Worm (Caenorhabditis elegans) whole organism, L1 larva: Measurements from ENCODE around the gene C26B2.7.

Source experiments
- C16A3.4 ChIP-seq: fragments of 150-350 bp; optimal IDR thresholded peaks from 2 replicates; lab custom pipeline; 2014; ENCODE audit warnings: missing biosample characterization, missing genetic modification characterization
- F16B12.6 ChIP-seq: fragments of 150-350 bp; optimal IDR thresholded peaks from 2 replicates; lab custom pipeline; 2014; ENCODE audit warnings: missing biosample characterization, missing genetic modification characterization
- Y116A8C.19 ChIP-seq: sonication (generic microtip); optimal IDR thresholded peaks from 2 replicates; lab custom pipeline; 2016; ENCODE audit warnings: missing compliant biosample characterization, missing genetic modification characterization, borderline replicate concordance
- ama-1 ChIP-seq: fragments of 150-350 bp; optimal IDR thresholded peaks from 2 replicates; lab custom pipeline; 2014
- blmp-1 ChIP-seq: fragments of 150-350 bp; optimal IDR thresholded peaks from 2 replicates; lab custom pipeline; 2014; ENCODE audit warnings: missing biosample characterization, missing genetic modification characterization
- ceh-90 ChIP-seq: sonication (generic microtip); optimal IDR thresholded peaks from 2 replicates; lab custom pipeline; 2016; ENCODE audit warnings: missing genetic modification characterization, missing compliant biosample characterization
- ces-1 ChIP-seq: fragments of 150-350 bp; optimal IDR thresholded peaks from 2 replicates; lab custom pipeline; 2014; ENCODE audit warnings: missing biosample characterization, missing genetic modification reagents, missing genetic modification characterization
- dsc-1 ChIP-seq: sonication (generic microtip); optimal IDR thresholded peaks from 2 replicates; lab custom pipeline; 2016; ENCODE audit warnings: mild to moderate bottlenecking, missing genetic modification characterization, missing compliant biosample characterization
- efl-3 ChIP-seq: fragments of 200-800 bp; sonication (Bioruptor generic); optimal IDR thresholded peaks from 2 replicates; lab custom pipeline; 2018; ENCODE audit warnings: mild to moderate bottlenecking, missing genetic modification characterization, missing compliant biosample characterization
- egl-13 ChIP-seq: sonication (generic microtip); optimal IDR thresholded peaks from 2 replicates; lab custom pipeline; 2016; ENCODE audit warnings: missing genotype, missing genetic modification reagents, missing genetic modification characterization, missing compliant biosample characterization
- egl-27 ChIP-seq, 2 experiments: fragments of 150-350 bp in 1 of 2; sonication (generic microtip); optimal IDR thresholded peaks; 3 replicates each; lab custom pipeline; 2017 to 2018; ENCODE audit warnings: missing biosample characterization in 2 of 2, missing genetic modification characterization in 2 of 2, missing genetic modification reagents in 2 of 2
- elt-2 ChIP-seq: sonication (generic microtip); optimal IDR thresholded peaks from 2 replicates; lab custom pipeline; 2016; ENCODE audit warnings: missing genetic modification characterization, mild to moderate bottlenecking, inconsistent platforms, missing compliant biosample characterization, missing genetic modification reagents
- ets-5 ChIP-seq: fragments of 200-800 bp; sonication (Bioruptor generic); IDR thresholded peaks from 2 replicates; pipeline ENCODE4 v1.3.6; 2022; ENCODE audit warnings: missing genetic modification characterization, missing compliant biosample characterization
- fkh-4 ChIP-seq: sonication (generic microtip); optimal IDR thresholded peaks from 2 replicates; lab custom pipeline; 2016; ENCODE audit warnings: missing compliant biosample characterization, missing genetic modification characterization, borderline replicate concordance
- fkh-8 ChIP-seq: sonication (generic microtip); optimal IDR thresholded peaks from 2 replicates; lab custom pipeline; 2016; ENCODE audit warnings: mild to moderate bottlenecking, missing genetic modification characterization, missing compliant biosample characterization
- fos-1 ChIP-seq: fragments of 150-350 bp; optimal IDR thresholded peaks from 2 replicates; lab custom pipeline; 2014; ENCODE audit warnings: missing biosample characterization, missing genetic modification characterization
- hlh-17 ChIP-seq: fragments of 200-800 bp; sonication (Bioruptor generic); optimal IDR thresholded peaks from 2 replicates; lab custom pipeline; 2018; ENCODE audit warnings: missing genetic modification characterization, mild to moderate bottlenecking, missing compliant biosample characterization, moderate library complexity, borderline replicate concordance
- hpl-2 ChIP-seq: fragments of 150-350 bp; optimal IDR thresholded peaks from 2 replicates; lab custom pipeline; 2014; ENCODE audit warnings: missing biosample characterization, missing genetic modification reagents, missing genetic modification characterization
- isw-1 ChIP-seq: fragments of 200-800 bp; sonication (Bioruptor generic); IDR thresholded peaks from 2 replicates; pipeline ENCODE4 v1.3.6; 2022; ENCODE audit warnings: missing genetic modification characterization, missing compliant biosample characterization
- lin-15B ChIP-seq: fragments of 150-350 bp; sonication (generic microtip); optimal IDR thresholded peaks from 3 replicates; lab custom pipeline; 2014; ENCODE audit warnings: missing biosample characterization, missing genetic modification characterization
- lin-35 ChIP-seq, 2 experiments: fragments of 150-350 bp; optimal IDR thresholded peaks; 2 replicates each; lab custom pipeline; 2014; ENCODE audit warnings: missing biosample characterization in 2 of 2, missing genetic modification characterization in 2 of 2, missing genetic modification reagents in 2 of 2
- lin-39 ChIP-seq: fragments of 150-350 bp; optimal IDR thresholded peaks from 2 replicates; lab custom pipeline; 2014; ENCODE audit warnings: missing biosample characterization, missing genetic modification reagents, missing genetic modification characterization
- lir-3 ChIP-seq: sonication (generic microtip); optimal IDR thresholded peaks from 2 replicates; lab custom pipeline; 2016; ENCODE audit warnings: mild to moderate bottlenecking, missing genetic modification characterization, moderate library complexity, missing compliant biosample characterization; ENCODE audit not compliant: poor library complexity
- lsy-2 ChIP-seq, 2 experiments: fragments of 150-350 bp; optimal IDR thresholded peaks; 2 replicates each; lab custom pipeline; 2014; ENCODE audit warnings: missing biosample characterization in 2 of 2, missing genetic modification characterization in 2 of 2
- mab-9 ChIP-seq: fragments of 200-800 bp; sonication (Bioruptor generic); IDR thresholded peaks from 2 replicates; pipeline ENCODE4 v1.3.6; 2022; ENCODE audit warnings: missing genetic modification reagents, missing genetic modification characterization, missing compliant biosample characterization
- mef-2 ChIP-seq: fragments of 150-350 bp; optimal IDR thresholded peaks from 2 replicates; lab custom pipeline; 2014; ENCODE audit warnings: missing biosample characterization, missing genetic modification characterization
- nhr-19 ChIP-seq: fragments of 200-800 bp; sonication (Bioruptor generic); conservative IDR thresholded peaks from 2 replicates; pipeline ENCODE4 v1.3.6; 2022; ENCODE audit warnings: missing genetic modification characterization, missing compliant biosample characterization
- nhr-237 ChIP-seq: fragments of 150-350 bp; optimal IDR thresholded peaks from 2 replicates; lab custom pipeline; 2014; ENCODE audit warnings: missing biosample characterization, missing genetic modification characterization
- nhr-71 ChIP-seq: sonication (generic microtip); optimal IDR thresholded peaks from 2 replicates; lab custom pipeline; 2016; ENCODE audit warnings: mild to moderate bottlenecking, missing genetic modification characterization, moderate library complexity, missing compliant biosample characterization
- nhr-76 ChIP-seq: sonication (generic microtip); optimal IDR thresholded peaks from 2 replicates; lab custom pipeline; 2017; ENCODE audit warnings: missing biosample characterization, missing genetic modification characterization
- nhr-77 ChIP-seq: fragments of 150-350 bp; optimal IDR thresholded peaks from 2 replicates; lab custom pipeline; 2014; ENCODE audit warnings: missing biosample characterization, missing genetic modification characterization
- pag-3 ChIP-seq: sonication (generic microtip); optimal IDR thresholded peaks from 2 replicates; lab custom pipeline; 2017; ENCODE audit warnings: missing genetic modification characterization, mild to moderate bottlenecking, missing compliant biosample characterization, antibody characterized with exemption, borderline replicate concordance; ENCODE audit not compliant: insufficient read depth
- pax-3 ChIP-seq: fragments of 200-800 bp; sonication (Bioruptor generic); optimal IDR thresholded peaks from 2 replicates; lab custom pipeline; 2018; ENCODE audit warnings: mild to moderate bottlenecking, missing genetic modification characterization, moderate library complexity, missing compliant biosample characterization
- pqm-1 ChIP-seq: sonication (generic microtip); optimal IDR thresholded peaks from 3 replicates; lab custom pipeline; 2017; ENCODE audit warnings: missing biosample characterization, missing genetic modification characterization
- rnt-1 ChIP-seq: sonication (generic microtip); optimal IDR thresholded peaks from 2 replicates; lab custom pipeline; 2016; ENCODE audit warnings: mild to moderate bottlenecking, missing genetic modification characterization, moderate library complexity, missing compliant biosample characterization
- skn-1 ChIP-seq: fragments of 150-350 bp; optimal IDR thresholded peaks from 2 replicates; lab custom pipeline; 2014; ENCODE audit warnings: missing biosample characterization, missing genetic modification characterization
- snpc-4 ChIP-seq: fragments of 150-350 bp; optimal IDR thresholded peaks from 2 replicates; lab custom pipeline; 2014; ENCODE audit warnings: missing biosample characterization, missing genetic modification characterization
- snu-23 ChIP-seq: sonication (generic microtip); optimal IDR thresholded peaks from 2 replicates; lab custom pipeline; 2016; ENCODE audit warnings: missing genetic modification characterization, missing compliant biosample characterization
- sox-4 ChIP-seq: sonication (generic microtip); optimal IDR thresholded peaks from 2 replicates; lab custom pipeline; 2016; ENCODE audit warnings: missing genetic modification characterization, missing compliant biosample characterization
- sptf-1 ChIP-seq: fragments of 150-350 bp; optimal IDR thresholded peaks from 2 replicates; lab custom pipeline; 2014; ENCODE audit warnings: missing biosample characterization, missing genetic modification characterization
- swsn-7 ChIP-seq: sonication (generic microtip); optimal IDR thresholded peaks from 2 replicates; lab custom pipeline; 2016; ENCODE audit warnings: missing genetic modification characterization, missing compliant biosample characterization
- tlp-1 ChIP-seq: fragments of 150-350 bp; optimal IDR thresholded peaks from 2 replicates; lab custom pipeline; 2014; ENCODE audit warnings: missing biosample characterization, missing genetic modification characterization
- unc-130 ChIP-seq: fragments of 150-350 bp; optimal IDR thresholded peaks from 2 replicates; lab custom pipeline; 2017; ENCODE audit warnings: missing biosample characterization, missing genetic modification characterization, inconsistent platforms
- unc-30 ChIP-seq: sonication (generic microtip); optimal IDR thresholded peaks from 2 replicates; lab custom pipeline; 2017; ENCODE audit warnings: missing biosample characterization, missing genetic modification characterization
- unc-62 ChIP-seq: fragments of 150-350 bp; optimal IDR thresholded peaks from 2 replicates; lab custom pipeline; 2014; ENCODE audit warnings: missing biosample characterization, missing genetic modification reagents, missing genetic modification characterization
- unc-98 ChIP-seq: fragments of 200-800 bp; sonication (Bioruptor generic); IDR thresholded peaks from 2 replicates; pipeline ENCODE4 v1.3.6; 2022; ENCODE audit warnings: missing genetic modification characterization, missing compliant biosample characterization
- vab-15 ChIP-seq: sonication (generic microtip); optimal IDR thresholded peaks from 2 replicates; lab custom pipeline; 2017; ENCODE audit warnings: missing genotype, mild to moderate bottlenecking, missing genetic modification characterization, missing compliant biosample characterization
- zag-1 ChIP-seq: fragments of 150-350 bp; optimal IDR thresholded peaks from 2 replicates; lab custom pipeline; 2014; ENCODE audit warnings: missing biosample characterization, missing genetic modification characterization
- zip-4 ChIP-seq: fragments of 200-800 bp; sonication (Bioruptor generic); optimal IDR thresholded peaks from 2 replicates; lab custom pipeline; 2018; ENCODE audit warnings: mild to moderate bottlenecking, missing genetic modification characterization, moderate library complexity, missing compliant biosample characterization
- ztf-4 ChIP-seq: fragments of 150-350 bp; optimal IDR thresholded peaks from 2 replicates; lab custom pipeline; 2014; ENCODE audit warnings: missing biosample characterization, missing genetic modification characterization

Gene C26B2.7

ce11 chrIV:8036492-8036891 lies 20.4 kb downstream of the C26B2.7 start (continued):
- TF ChIP-seq pax-3 (tag; lab: Kevin White, UChicago) (no peak), nhr-76 (tag; lab: Kevin White, UChicago) (no peak), ceh-90 (tag; lab: Kevin White, UChicago) (no peak), ztf-4 (no peak), zag-1 (tag; lab: Kevin White, UChicago) (no peak), unc-30 (tag; lab: Kevin White, UChicago) (no peak), lsy-2 (tag; optimal IDR thresholded peaks at IDR 0.05; lab: Kevin White, UChicago) (peak; percentile 39 to 70), unc-130 (tag; lab: Kevin White, UChicago) (no peak), sptf-1 (tag; lab: Kevin White, UChicago) (no peak), sox-4 (tag; lab: Kevin White, UChicago) (no peak), unc-98 (GFP tag; lab: Robert Waterston, UW) (no peak), snpc-4 (tag; lab: Kevin White, UChicago) (no peak), hpl-2 (GFP tag; lab: Kevin White, UChicago) (no peak), lin-39 (tag; lab: Kevin White, UChicago) (no peak), rnt-1 (tag; lab: Kevin White, UChicago) (no peak), Y116A8C.19 (tag; lab: Kevin White, UChicago) (no peak), swsn-7 (no peak), isw-1 (GFP tag; lab: Robert Waterston, UW) (no peak), ets-5 (GFP tag; lab: Robert Waterston, UW) (no peak), pqm-1 (tag; lab: Kevin White, UChicago) (no peak), pag-3 (tag; lab: Kevin White, UChicago) (no peak), elt-2 (tag; lab: Kevin White, UChicago) (no peak), efl-3 (GFP tag; lab: Kevin White, UChicago) (no peak), ces-1 (GFP tag; lab: Kevin White, UChicago) (no peak), ama-1 (no peak), lin-35 (GFP tag; optimal IDR thresholded peaks at IDR 0.05; lab: Kevin White, UChicago) (peak; percentile 15 to 48), egl-13 (tag; lab: Kevin White, UChicago) (no peak), nhr-71 (tag; lab: Kevin White, UChicago) (peak; percentile 82), mef-2 (tag; lab: Kevin White, UChicago) (no peak), fkh-8 (tag; lab: Kevin White, UChicago) (no peak), skn-1 (no peak), dsc-1 (tag; lab: Kevin White, UChicago) (no peak), zip-4 (no peak), nhr-19 (peak; percentile 54), lin-15B (tag; lab: Kevin White, UChicago) (no peak), unc-62 (no peak), F16B12.6 (tag; lab: Kevin White, UChicago) (no peak), lir-3 (peak; percentile 11), fos-1 (tag; lab: Kevin White, UChicago) (no peak), nhr-77 (tag; lab: Kevin White, UChicago) (no peak), fkh-4 (no peak), hlh-17 (GFP tag; lab: Kevin White, UChicago) (no peak), tlp-1 (tag; lab: Kevin White, UChicago) (no peak), nhr-237 (tag; lab: Kevin White, UChicago) (no peak), blmp-1 (tag; lab: Kevin White, UChicago) (peak; percentile 77), snu-23 (GFP tag; lab: Kevin White, UChicago) (peak; percentile 74), egl-27 (tag; optimal IDR thresholded peaks at IDR 0.05; lab: Kevin White, UChicago) (no peak), C16A3.4 (tag; lab: Kevin White, UChicago) (peak; percentile 58), mab-9 (GFP tag; lab: Robert Waterston, UW) (no peak), vab-15 (tag; lab: Kevin White, UChicago) (no peak)
